Fruit fly (Drosophila melanogaster) whole organism, prepupa: ENCODE measurements around the gene Hsp67Ba.
A peak's percentile ranks its signal among the peaks of the same experiment; 100 is the strongest.

Experiments used
- CG10631 ChIP-seq: fragments of 200-800 bp; sonication (Bioruptor generic); optimal IDR thresholded peaks from 2 replicates; lab custom pipeline; 2016; ENCODE audit warnings: missing biosample characterization, missing genetic modification characterization
- CG15336 ChIP-seq: fragments of 200-800 bp; sonication (Bioruptor generic); IDR thresholded peaks from 2 replicates; pipeline ENCODE4 v1.3.6; 2022; ENCODE audit warnings: missing biosample characterization, missing genetic modification characterization
- CG1621 ChIP-seq: fragments of 200-800 bp; sonication (Bioruptor generic); optimal IDR thresholded peaks from 3 replicates; lab custom pipeline; 2018; ENCODE audit warnings: missing biosample characterization, mild to moderate bottlenecking, missing genetic modification characterization
- CG16779 ChIP-seq: fragments of 200-800 bp; sonication (Bioruptor generic); optimal IDR thresholded peaks from 3 replicates; lab custom pipeline; 2017; ENCODE audit warnings: missing biosample characterization, mild to moderate bottlenecking, missing genetic modification characterization
- CG3032 ChIP-seq: fragments of 200-800 bp; optimal IDR thresholded peaks from 2 replicates; lab custom pipeline; 2019; ENCODE audit warnings: missing biosample characterization, mild to moderate bottlenecking, missing genetic modification characterization, moderate library complexity
- CG31627 ChIP-seq: fragments of 200-800 bp; sonication (Bioruptor generic); optimal IDR thresholded peaks from 3 replicates; lab custom pipeline; 2016; ENCODE audit warnings: missing biosample characterization, missing genetic modification characterization
- CG3919 ChIP-seq: fragments of 200-800 bp; sonication (Bioruptor generic); optimal IDR thresholded peaks from 3 replicates; lab custom pipeline; 2016; ENCODE audit warnings: missing biosample characterization, missing genetic modification characterization
- CG4318 ChIP-seq: fragments of 200-800 bp; sonication (Bioruptor generic); optimal IDR thresholded peaks from 3 replicates; lab custom pipeline; 2017; ENCODE audit warnings: missing biosample characterization, mild to moderate bottlenecking, missing genetic modification characterization
- CG6163 ChIP-seq: fragments of 200-800 bp; sonication (Bioruptor generic); IDR thresholded peaks from 3 replicates; pipeline ENCODE4 v1.3.6; 2022; ENCODE audit warnings: missing biosample characterization, missing genetic modification characterization
- CG6792 ChIP-seq: fragments of 200-800 bp; sonication (Bioruptor generic); optimal IDR thresholded peaks from 3 replicates; lab custom pipeline; 2016; ENCODE audit warnings: missing biosample characterization, missing genetic modification characterization
- CG6808 ChIP-seq: fragments of 200-800 bp; sonication (Bioruptor generic); optimal IDR thresholded peaks from 3 replicates; lab custom pipeline; 2017; ENCODE audit warnings: missing biosample characterization, missing genetic modification characterization, mild to moderate bottlenecking, moderate library complexity, missing genetic modification reagents
- CG6854 ChIP-seq: fragments of 200-800 bp; sonication (Bioruptor generic); optimal IDR thresholded peaks from 2 replicates; lab custom pipeline; 2017; ENCODE audit warnings: missing biosample characterization, mild to moderate bottlenecking, missing genetic modification characterization
- CG8119 ChIP-seq: fragments of 200-800 bp; sonication (Bioruptor generic); IDR thresholded peaks from 3 replicates; pipeline ENCODE4 v1.3.6; 2022; ENCODE audit warnings: missing biosample characterization, missing genetic modification characterization
- CG8319 ChIP-seq: fragments of 200-800 bp; sonication (Bioruptor generic); optimal IDR thresholded peaks from 3 replicates; lab custom pipeline; 2016; ENCODE audit warnings: missing biosample characterization, missing genetic modification characterization
- CG8632 ChIP-seq: fragments of 200-800 bp; sonication (Bioruptor generic); optimal IDR thresholded peaks from 3 replicates; lab custom pipeline; 2016; ENCODE audit warnings: missing biosample characterization, missing genetic modification characterization
- CG9139 ChIP-seq: fragments of 200-800 bp; sonication (Bioruptor generic); optimal IDR thresholded peaks from 3 replicates; lab custom pipeline; 2017; ENCODE audit warnings: missing biosample characterization, mild to moderate bottlenecking, missing genetic modification characterization
- Eip75B ChIP-seq: fragments of 200-800 bp; sonication (Bioruptor generic); optimal IDR thresholded peaks from 3 replicates; lab custom pipeline; 2016; ENCODE audit warnings: missing biosample characterization, missing genetic modification characterization
- Eip78C ChIP-seq: fragments of 200-800 bp; sonication (Bioruptor generic); peaks from one replicate; lab custom pipeline; 2016; ENCODE audit warnings: missing biosample characterization, missing genetic modification characterization
- Eip93F ChIP-seq: fragments of 200-800 bp; sonication (Bioruptor generic); optimal IDR thresholded peaks from 2 replicates; lab custom pipeline; 2016; ENCODE audit warnings: missing biosample characterization, mild to moderate bottlenecking, missing genetic modification characterization
- Ets21C ChIP-seq: fragments of 200-800 bp; sonication (Bioruptor generic); optimal IDR thresholded peaks from 3 replicates; lab custom pipeline; 2016; ENCODE audit warnings: missing biosample characterization, missing genetic modification characterization
- Ets96B ChIP-seq: fragments of 200-800 bp; optimal IDR thresholded peaks from 2 replicates; lab custom pipeline; 2019; ENCODE audit warnings: missing biosample characterization, mild to moderate bottlenecking, missing genetic modification characterization, moderate library complexity
- Lpt ChIP-seq: fragments of 200-800 bp; sonication (Bioruptor generic); optimal IDR thresholded peaks from 3 replicates; lab custom pipeline; 2016; ENCODE audit warnings: missing biosample characterization, missing genetic modification characterization
- Met ChIP-seq: fragments of 200-800 bp; sonication (Bioruptor generic); optimal IDR thresholded peaks from 3 replicates; lab custom pipeline; 2016; ENCODE audit warnings: missing biosample characterization, missing genetic modification characterization
- Smox ChIP-seq: fragments of 200-800 bp; sonication (Bioruptor generic); optimal IDR thresholded peaks from 3 replicates; lab custom pipeline; 2016; ENCODE audit warnings: missing biosample characterization, missing genetic modification characterization
- Sox102F ChIP-seq: fragments of 200-800 bp; sonication (Bioruptor generic); optimal IDR thresholded peaks from 2 replicates; lab custom pipeline; 2016; ENCODE audit warnings: missing biosample characterization, mild to moderate bottlenecking, missing genetic modification characterization
- Sox14 ChIP-seq: fragments of 200-800 bp; sonication (Bioruptor generic); optimal IDR thresholded peaks from 3 replicates; lab custom pipeline; 2016; ENCODE audit warnings: missing biosample characterization, missing genetic modification characterization
- Sox15 ChIP-seq: fragments of 200-800 bp; sonication (Bioruptor generic); optimal IDR thresholded peaks from 3 replicates; lab custom pipeline; 2016; ENCODE audit warnings: missing biosample characterization, missing genetic modification characterization
- achi ChIP-seq: fragments of 200-800 bp; sonication (Bioruptor generic); optimal IDR thresholded peaks from 3 replicates; lab custom pipeline; 2016; ENCODE audit warnings: missing biosample characterization, missing genetic modification characterization
- acj6 ChIP-seq: fragments of 200-800 bp; sonication (Bioruptor generic); optimal IDR thresholded peaks from 3 replicates; lab custom pipeline; 2016; ENCODE audit warnings: missing biosample characterization, missing genetic modification characterization
- cyc ChIP-seq: fragments of 200-800 bp; sonication (Bioruptor generic); optimal IDR thresholded peaks from 3 replicates; lab custom pipeline; 2016; ENCODE audit warnings: missing biosample characterization, missing genetic modification characterization
- dac ChIP-seq: fragments of 200-800 bp; sonication (Bioruptor generic); optimal IDR thresholded peaks from 2 replicates; lab custom pipeline; 2017; ENCODE audit warnings: missing biosample characterization, mild to moderate bottlenecking, missing genetic modification characterization
- dsx ChIP-seq: fragments of 200-800 bp; optimal IDR thresholded peaks from 3 replicates; lab custom pipeline; 2019; ENCODE audit warnings: missing biosample characterization, mild to moderate bottlenecking, missing genetic modification characterization, moderate library complexity; ENCODE audit not compliant: poor library complexity, severe bottlenecking
- esn ChIP-seq: fragments of 200-800 bp; sonication (Bioruptor generic); optimal IDR thresholded peaks from 2 replicates; lab custom pipeline; 2016; ENCODE audit warnings: missing biosample characterization, mild to moderate bottlenecking, missing genetic modification characterization, moderate library complexity
- fd59A ChIP-seq: fragments of 200-800 bp; sonication (Bioruptor generic); optimal IDR thresholded peaks from 2 replicates; lab custom pipeline; 2017; ENCODE audit warnings: missing biosample characterization, mild to moderate bottlenecking, missing genetic modification characterization, missing genetic modification reagents
- fkh ChIP-seq: fragments of 200-800 bp; sonication (Bioruptor generic); optimal IDR thresholded peaks from 3 replicates; lab custom pipeline; 2017; ENCODE audit warnings: missing biosample characterization, mild to moderate bottlenecking, missing genetic modification characterization, moderate library complexity
- lz ChIP-seq: fragments of 200-800 bp; sonication (Bioruptor generic); optimal IDR thresholded peaks from 3 replicates; lab custom pipeline; 2016; ENCODE audit warnings: missing biosample characterization, missing genetic modification characterization
- net ChIP-seq: fragments of 200-800 bp; sonication (Bioruptor generic); optimal IDR thresholded peaks from 3 replicates; lab custom pipeline; 2016; ENCODE audit warnings: missing biosample characterization, missing genetic modification characterization
- spab ChIP-seq: fragments of 200-800 bp; sonication (Bioruptor generic); optimal IDR thresholded peaks from 2 replicates; lab custom pipeline; 2017; ENCODE audit warnings: missing biosample characterization, mild to moderate bottlenecking, missing genetic modification characterization, missing genetic modification reagents
- ss ChIP-seq, 2 experiments: fragments of 200-800 bp; sonication (Bioruptor generic); optimal IDR thresholded peaks; 2 replicates in 1 of 2; 3 replicates in 1 of 2; lab custom pipeline; 2017 to 2018; ENCODE audit warnings: mild to moderate bottlenecking in 2 of 2, missing biosample characterization in 2 of 2, missing genetic modification characterization in 2 of 2, moderate library complexity in 1 of 2
- svp ChIP-seq: fragments of 200-800 bp; sonication (Bioruptor generic); peaks from one replicate; lab custom pipeline; 2016; ENCODE audit warnings: missing biosample characterization, missing genetic modification characterization
- topi ChIP-seq: fragments of 200-800 bp; sonication (Bioruptor generic); optimal IDR thresholded peaks from 3 replicates; lab custom pipeline; 2016; ENCODE audit warnings: missing biosample characterization, missing genetic modification characterization
- vri ChIP-seq: fragments of 200-800 bp; sonication (Bioruptor generic); optimal IDR thresholded peaks from 3 replicates; lab custom pipeline; 2016; ENCODE audit warnings: missing biosample characterization, mild to moderate bottlenecking, missing genetic modification characterization

Gene Hsp67Ba

DNA sequence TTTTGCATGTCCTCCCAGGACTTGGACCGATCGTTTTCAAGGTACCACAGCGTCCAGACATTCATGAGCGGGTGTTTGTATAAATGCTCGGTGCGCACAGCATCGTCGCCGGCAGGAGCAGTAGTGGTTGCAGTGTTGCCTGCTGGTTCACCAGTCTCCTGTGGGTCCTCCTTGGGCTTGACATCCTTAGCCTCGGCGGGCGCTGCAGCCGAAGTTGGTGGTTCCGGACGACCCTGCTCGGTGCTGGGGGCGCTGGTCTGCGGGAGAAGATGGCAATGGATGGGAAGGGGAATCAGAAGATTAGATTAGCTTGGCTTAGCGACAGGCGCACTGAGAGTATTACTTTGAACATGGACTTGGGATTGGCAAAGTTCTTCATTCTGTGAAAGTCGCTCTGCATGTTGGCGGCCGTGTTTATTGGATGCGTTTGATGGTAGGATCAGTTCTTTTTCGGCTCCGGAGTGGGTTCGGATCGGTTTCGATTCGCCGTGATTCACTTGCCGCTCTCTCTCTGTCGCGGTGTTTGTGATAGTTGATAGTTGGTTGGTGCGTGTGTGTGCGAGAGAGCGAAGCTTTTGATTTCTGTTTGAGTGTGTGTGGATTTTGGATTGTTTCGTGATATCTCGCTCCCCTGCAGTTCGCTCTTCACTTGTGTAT is 21.5 kb upstream of the Hsp67Ba start:
- TF ChIP-seq CG3032 (tag; lab: Kevin White, UChicago) (no peak), CG6792 (no peak), CG6163 (GFP tag; lab: Robert Waterston, UW) (0 out of 3 replicates have a peak, but pooled peaks have one; percentile 24), Ets96B (tag; lab: Kevin White, UChicago) (no peak), dac (no peak), CG4318 (GFP tag; lab: Kevin White, UChicago) (no peak), fd59A (no peak), Met (GFP tag; lab: Kevin White, UChicago) (no peak), CG1621 (tag; lab: Kevin White, UChicago) (peak; percentile 58), net (GFP tag; lab: Kevin White, UChicago) (no peak), Sox15 (GFP tag; lab: Kevin White, UChicago) (no peak), CG8119 (no peak), spab (GFP tag; lab: Kevin White, UChicago) (no peak), CG15336 (peak; percentile 43; the same call in 1 of the 2 replicates), CG3919 (GFP tag; lab: Kevin White, UChicago) (no peak), Lpt (no peak), CG10631 (GFP tag; lab: Kevin White, UChicago) (no peak), svp (no peak), Smox (GFP tag; lab: Kevin White, UChicago) (no peak), esn (GFP tag; lab: Kevin White, UChicago) (no peak), CG6854 (GFP tag; lab: Kevin White, UChicago) (no peak), CG8632 (no peak)

DNA sequence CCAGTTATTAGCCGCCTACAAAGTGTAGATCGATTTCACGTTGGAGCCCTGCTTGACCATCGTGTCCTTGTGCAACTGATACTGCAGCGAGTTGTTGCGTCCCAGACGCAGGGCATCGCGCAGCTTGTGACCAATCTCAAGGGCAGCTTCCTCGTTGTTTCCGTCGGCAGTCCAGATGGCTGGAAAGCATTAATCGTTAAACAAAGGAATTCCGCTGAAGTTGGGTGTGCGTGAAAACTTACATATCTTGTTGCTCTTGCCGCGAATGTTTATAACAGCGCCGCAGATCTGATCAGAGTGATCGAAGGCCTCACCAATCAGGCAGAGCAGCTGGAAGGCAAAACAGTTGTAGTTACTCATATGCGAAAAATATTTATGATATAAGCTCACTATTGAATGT is 20.5 kb upstream of the Hsp67Ba start:
- TF ChIP-seq CG6808 (GFP tag; lab: Kevin White, UChicago) (no peak), Sox14 (GFP tag; lab: Kevin White, UChicago) (peak; percentile 13), topi (GFP tag; lab: Kevin White, UChicago) (no peak), CG4318 (GFP tag; lab: Kevin White, UChicago) (no peak), CG1621 (tag; lab: Kevin White, UChicago) (peak; percentile 55)

DNA sequence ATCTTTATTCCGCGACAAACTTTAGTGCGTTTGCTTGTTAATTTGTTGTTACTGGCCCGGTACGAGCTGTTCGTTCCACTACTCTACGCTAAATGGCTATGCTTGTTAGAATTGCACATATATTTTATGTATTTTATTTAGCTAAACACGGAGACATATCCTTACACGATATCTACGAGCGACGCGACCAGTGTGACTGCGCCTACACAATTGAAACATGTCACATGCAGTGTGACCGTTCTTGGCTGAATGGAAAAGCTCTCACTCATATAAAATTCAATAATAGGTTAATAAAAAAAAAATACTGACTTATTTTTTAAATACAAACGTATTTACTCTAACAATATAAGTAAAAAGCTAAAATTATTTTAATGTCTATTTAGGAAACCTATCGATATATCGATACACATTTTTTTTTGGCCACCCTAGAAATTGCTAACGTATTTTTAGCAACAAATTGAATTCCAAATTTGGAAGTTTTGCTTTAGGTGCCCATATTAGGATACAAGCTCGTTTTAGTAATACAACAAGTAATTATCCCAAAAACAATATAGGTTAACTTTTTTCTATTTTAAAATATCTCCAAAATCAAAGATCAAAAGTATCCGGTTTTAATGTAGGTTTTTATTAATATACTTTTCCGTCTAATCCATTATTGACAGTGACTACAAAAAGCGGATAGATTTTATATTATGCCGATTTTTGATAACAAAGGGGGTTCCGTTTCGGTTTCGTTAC is 19.8 kb upstream of the Hsp67Ba start, which contains the start of gene CG4080:
CG4080 (minus strand) TSS at position 215 of the 738 bp plus-strand sequence.
- TF ChIP-seq Ets96B (tag; lab: Kevin White, UChicago) (no peak), CG4318 (GFP tag; lab: Kevin White, UChicago) (no peak), lz (peak; percentile 37), Eip75B (GFP tag; lab: Kevin White, UChicago) (peak; percentile 7), Eip78C (GFP tag; lab: Kevin White, UChicago) (peak; percentile 79), CG3919 (GFP tag; lab: Kevin White, UChicago) (no peak), Sox102F (GFP tag; lab: Kevin White, UChicago) (peak; percentile 64), topi (GFP tag; lab: Kevin White, UChicago) (peak; percentile 46), esn (GFP tag; lab: Kevin White, UChicago) (peak; percentile 61), Ets21C (no peak), vri (GFP tag; lab: Kevin White, UChicago) (peak; percentile 40), CG6854 (GFP tag; lab: Kevin White, UChicago) (peak; percentile 9), svp (peak; percentile 59), cyc (GFP tag; lab: Kevin White, UChicago) (peak; percentile 31), CG8319 (GFP tag; lab: Kevin White, UChicago) (no peak), Lpt (no peak), CG8632 (peak; percentile 26), acj6 (GFP tag; lab: Kevin White, UChicago) (peak; percentile 8), CG9139 (no peak), Sox14 (GFP tag; lab: Kevin White, UChicago) (peak; percentile 21), Eip93F (peak; percentile 61), ss (GFP tag; optimal IDR thresholded peaks at IDR 0.05; lab: Kevin White, UChicago) (peak in 1 of 2 experiments; percentile 10), CG1621 (tag; lab: Kevin White, UChicago) (peak; percentile 30), dsx (GFP tag; lab: Kevin White, UChicago) (peak; percentile 48), fkh (GFP tag; lab: Kevin White, UChicago) (peak; percentile 82), CG16779 (peak; percentile 43), achi (GFP tag; lab: Kevin White, UChicago) (peak; percentile 5), Met (GFP tag; lab: Kevin White, UChicago) (peak; percentile 64), CG31627 (GFP tag; lab: Kevin White, UChicago) (no peak)
- TF ChIP-seq, all 60 proteins: peak for 21
